Worm (Caenorhabditis elegans): ENCODE results near the gene gst-11.

The gst-11 gene

DNA sequence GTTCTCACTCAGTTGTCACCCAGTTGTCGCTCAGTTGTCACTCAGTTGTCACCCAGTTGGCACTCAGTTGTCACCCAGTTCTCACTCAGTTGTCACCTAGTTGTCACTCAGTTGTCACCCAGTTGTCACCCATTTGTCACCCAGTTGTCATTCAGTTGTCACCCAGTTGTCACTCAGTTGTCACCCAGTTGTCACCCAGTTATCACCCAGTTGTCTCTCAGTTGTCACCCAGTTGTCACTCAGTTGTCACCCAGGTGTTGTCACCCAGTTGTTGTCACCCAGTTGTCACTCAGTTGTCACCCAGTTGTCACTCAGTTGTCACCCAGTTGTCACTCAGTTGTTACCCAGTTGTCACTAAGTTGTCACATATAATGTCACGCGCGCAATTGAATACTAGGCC, 2.0 kb downstream of the gst-11 start (continued):
- TF ChIP-seq let-526 (GFP tag; IDR thresholded peaks at IDR 0.05), result 0 out of 2 replicates have a peak, but pooled peaks have one; percentile 40
- no peak for TF ChIP-seq zfh-2 (GFP tag; conservative IDR thresholded peaks at IDR 0.05)
- TF ChIP-seq mcd-1 (GFP tag; IDR thresholded peaks at IDR 0.05), result no peak
- peak; percentile 77; the same call in 1 of the 2 replicates for TF ChIP-seq egl-44 (GFP tag; IDR thresholded peaks at IDR 0.05)
- TF ChIP-seq madf-8 (GFP tag; conservative IDR thresholded peaks at IDR 0.05), result no peak
- TF ChIP-seq T26A5.8 (tag; optimal IDR thresholded peaks at IDR 0.05), result no peak
- no peak for TF ChIP-seq mxl-1 (tag; optimal IDR thresholded peaks at IDR 0.05)
- TF ChIP-seq F55B11.4 (tag; optimal IDR thresholded peaks at IDR 0.05; ENCODE audit: borderline replicate concordance, insufficient read depth), result no peak
- TF ChIP-seq rec-8 (tag; optimal IDR thresholded peaks at IDR 0.05), result no peak
- TF ChIP-seq ekl-4 (GFP tag; IDR thresholded peaks at IDR 0.05), result peak; percentile 74; the same call in 1 of the 2 replicates
- no peak for TF ChIP-seq Y56A3A.18 (GFP tag; IDR thresholded peaks at IDR 0.05)
- TF ChIP-seq hmg-1.2 (GFP tag; IDR thresholded peaks at IDR 0.05), result no peak
- peak; percentile 82; the same call in 1 of the 2 replicates for TF ChIP-seq bed-2 (GFP tag; IDR thresholded peaks at IDR 0.05)
- TF ChIP-seq ceh-91 (GFP tag; IDR thresholded peaks at IDR 0.05), result 0 out of 2 replicates have a peak, but pooled peaks have one; percentile 46
- TF ChIP-seq pbrm-1 (GFP tag; IDR thresholded peaks at IDR 0.05), result peak; percentile 45
- 0 out of 2 replicates have a peak, but pooled peaks have one; percentile 33 for TF ChIP-seq nhr-120 (GFP tag; IDR thresholded peaks at IDR 0.05)
- peak; percentile 39; the same call in 1 of the 2 replicates for TF ChIP-seq madf-3 (GFP tag; IDR thresholded peaks at IDR 0.05)
- TF ChIP-seq K12H6.12 (tag; optimal IDR thresholded peaks at IDR 0.05), result no peak
- no peak for TF ChIP-seq attf-6 (GFP tag; IDR thresholded peaks at IDR 0.05)
- no peak for TF ChIP-seq dpff-1 (tag; optimal IDR thresholded peaks at IDR 0.05)
- TF ChIP-seq nhr-80 (tag; optimal IDR thresholded peaks at IDR 0.05), result no peak
- TF ChIP-seq nfyb-1 (GFP tag; IDR thresholded peaks at IDR 0.05), result peak; percentile 51; the same call in 1 of the 2 replicates
- 0 out of 2 replicates have a peak, but pooled peaks have one; percentile 54 for TF ChIP-seq cebp-2 (GFP tag; IDR thresholded peaks at IDR 0.05)
- TF ChIP-seq hmg-20 (GFP tag; IDR thresholded peaks at IDR 0.05), result peak; percentile 33; the same call in 1 of the 2 replicates
- TF ChIP-seq Y53F4B.3 (GFP tag; IDR thresholded peaks at IDR 0.05), result no peak
- no peak for TF ChIP-seq tbp1 (GFP tag; optimal IDR thresholded peaks at IDR 0.05)

ce11 chrX:3630090-3630489, 3.5 kb downstream of the gst-11 start:
- TF ChIP-seq lsl-1 (GFP tag; optimal IDR thresholded peaks at IDR 0.05), result no peak
- no peak for TF ChIP-seq rcor-1 (GFP tag; IDR thresholded peaks at IDR 0.05)
- TF ChIP-seq mcd-1 (GFP tag; IDR thresholded peaks at IDR 0.05), result no peak
- no peak for TF ChIP-seq hlh-26 (GFP tag; conservative IDR thresholded peaks at IDR 0.05)
- no peak for TF ChIP-seq egrh-3 (GFP tag; IDR thresholded peaks at IDR 0.05)
- no peak for TF ChIP-seq nfya-1 (tag; optimal IDR thresholded peaks at IDR 0.05; ENCODE audit: borderline replicate concordance, insufficient read depth)
- no peak for TF ChIP-seq mel-28 (tag; optimal IDR thresholded peaks at IDR 0.05; ENCODE audit: borderline replicate concordance)
- no peak for TF ChIP-seq nhr-179 (tag; optimal IDR thresholded peaks at IDR 0.05)

- TF ChIP-seq B0035.1 (tag; optimal IDR thresholded peaks at IDR 0.05) (no peak), egrh-3 (GFP tag; IDR thresholded peaks at IDR 0.05) (no peak), cebp-1 (GFP tag; IDR thresholded peaks at IDR 0.05) (no peak), cebp-1 (tag; optimal IDR thresholded peaks at IDR 0.05) (no peak), mxl-1 (tag; optimal IDR thresholded peaks at IDR 0.05) (no peak), aptf-3 (GFP tag; IDR thresholded peaks at IDR 0.05) (no peak), ceh-91 (GFP tag; IDR thresholded peaks at IDR 0.05) (no peak), sea-2 (GFP tag; IDR thresholded peaks at IDR 0.05) (no peak), snpc-1.1 (tag; optimal IDR thresholded peaks at IDR 0.05; ENCODE audit: insufficient read depth) (no peak), F10E7.11 (tag; optimal IDR thresholded peaks at IDR 0.05) (no peak), snpc-4 (GFP tag; optimal IDR thresholded peaks at IDR 0.05) (no peak), snpc-4 (tag; optimal IDR thresholded peaks at IDR 0.05) (no peak), ceh-79 (tag; optimal IDR thresholded peaks at IDR 0.05) (no peak)
Measured at ce11 chrX:3628016-3628415, 5.5 kb downstream of the gst-11 start, which contains the start of gene vep-2. Gene vep-2, plus strand, starts transcription at chrX:3628316.
